Fruit fly (Drosophila melanogaster): Measurements from ENCODE around the gene CG31220.
A peak's percentile ranks its signal among the peaks of the same experiment; 100 is the strongest.

Gene CG31220

dm6 chr3R:19648289-19648916 is at the start of gene CG31220, which contains the start of gene CG6195 (continued):
- peak; percentile 30 for TF ChIP-seq CG8290 (GFP tag; optimal IDR thresholded peaks at IDR 0.05)
- no peak for TF ChIP-seq CG8290 (tag; optimal IDR thresholded peaks at IDR 0.05)
- TF ChIP-seq CG14710 (tag; optimal IDR thresholded peaks at IDR 0.05) = peak; percentile 26
- TF ChIP-seq CG32532 (GFP tag; IDR thresholded peaks at IDR 0.05) = peak; percentile 70; the same call in 1 of the 2 replicates
- TF ChIP-seq CG9437 (GFP tag; optimal IDR thresholded peaks at IDR 0.05) = peak; percentile 10
- TF ChIP-seq pfk (GFP tag; optimal IDR thresholded peaks at IDR 0.05) = no peak
- peak; percentile 64 for TF ChIP-seq vvl (GFP tag; IDR thresholded peaks at IDR 0.05)
- peak; percentile 55; the same call in 2 of the 3 replicates for TF ChIP-seq CG17361 (GFP tag; IDR thresholded peaks at IDR 0.05)
- TF ChIP-seq unc-4 (GFP tag; IDR thresholded peaks at IDR 0.05; ENCODE audit: partially characterized antibody) = 0 out of 2 replicates have a peak, but pooled peaks have one; percentile 41
- TF ChIP-seq CG10431 (GFP tag; optimal IDR thresholded peaks at IDR 0.05) = peak; percentile 17
- 0 out of 3 replicates have a peak, but pooled peaks have one; percentile 44 for TF ChIP-seq CG6791 (GFP tag; IDR thresholded peaks at IDR 0.05; ENCODE audit: partially characterized antibody)
- TF ChIP-seq Hey (tag; optimal IDR thresholded peaks at IDR 0.05) = no peak
- TF ChIP-seq CG10462 (GFP tag; optimal IDR thresholded peaks at IDR 0.05) = peak; percentile 74
- TF ChIP-seq NK7.1 (GFP tag; optimal IDR thresholded peaks at IDR 0.05) = no peak
- no peak for TF ChIP-seq gro (GFP tag; optimal IDR thresholded peaks at IDR 0.05)
- peak; percentile 12 to 65 for TF ChIP-seq Pdp1 (GFP tag; optimal IDR thresholded peaks at IDR 0.05)
- TF ChIP-seq Rfx (GFP tag; IDR thresholded peaks at IDR 0.05) = peak; percentile 45
- no peak for TF ChIP-seq CG14965 (GFP tag; optimal IDR thresholded peaks at IDR 0.05; ENCODE audit: borderline replicate concordance)
- peak; percentile 19 for TF ChIP-seq CG30403 (GFP tag; optimal IDR thresholded peaks at IDR 0.05)
- no peak for TF ChIP-seq CG17912 (GFP tag; optimal IDR thresholded peaks at IDR 0.05)
- no peak for TF ChIP-seq hkb (optimal IDR thresholded peaks at IDR 0.05)
- TF ChIP-seq hkb (GFP tag; IDR thresholded peaks at IDR 0.05) = peak; percentile 24; the same call in 1 of the 2 replicates
- peak; percentile 91 for TF ChIP-seq chinmo (GFP tag; IDR thresholded peaks at IDR 0.05; ENCODE audit: partially characterized antibody)
- peak; percentile 26; the same call in 1 of the 3 replicates for TF ChIP-seq CG14860 (GFP tag; IDR thresholded peaks at IDR 0.05; ENCODE audit: partially characterized antibody)
- TF ChIP-seq hbn (GFP tag; IDR thresholded peaks at IDR 0.05; ENCODE audit: partially characterized antibody) = peak; percentile 33; the same call in 1 of the 2 replicates
- peak; percentile 2 for TF ChIP-seq Dad (GFP tag; optimal IDR thresholded peaks at IDR 0.05)
- TF ChIP-seq Sox102F (GFP tag; optimal IDR thresholded peaks at IDR 0.05) = peak; percentile 37
- TF ChIP-seq Antp (GFP tag; optimal IDR thresholded peaks at IDR 0.05) = peak; percentile 13
- no peak for TF ChIP-seq Doc2 (GFP tag; IDR thresholded peaks at IDR 0.05)
- 0 out of 2 replicates have a peak, but pooled peaks have one; percentile 10 for TF ChIP-seq ato (GFP tag; IDR thresholded peaks at IDR 0.05; ENCODE audit: partially characterized antibody)
- TF ChIP-seq tll (GFP tag; optimal IDR thresholded peaks at IDR 0.05) = no peak
- peak; percentile 8; the same call in 1 of the 3 replicates for TF ChIP-seq otp (GFP tag; IDR thresholded peaks at IDR 0.05)
- TF ChIP-seq bigmax (GFP tag; optimal IDR thresholded peaks at IDR 0.05) = peak; percentile 94
- TF ChIP-seq cad (GFP tag; optimal IDR thresholded peaks at IDR 0.05) = no peak
- peak; percentile 90 for TF ChIP-seq Med (GFP tag)
- 0 out of 3 replicates have a peak, but pooled peaks have one; percentile 21 for TF ChIP-seq CG34224 (GFP tag; IDR thresholded peaks at IDR 0.05; ENCODE audit: partially characterized antibody)
- peak; percentile 29 for TF ChIP-seq CG12391 (tag; optimal IDR thresholded peaks at IDR 0.05)
- peak; percentile 40; the same call in 1 of the 2 replicates for TF ChIP-seq E2f2 (GFP tag; IDR thresholded peaks at IDR 0.05)
- no peak for TF ChIP-seq cg (GFP tag; optimal IDR thresholded peaks at IDR 0.05)
- TF ChIP-seq onecut (GFP tag; IDR thresholded peaks at IDR 0.05) = peak; percentile 29; the same call in 1 of the 2 replicates
- TF ChIP-seq CoRest (tag; optimal IDR thresholded peaks at IDR 0.05) = peak; percentile 51
- no peak for TF ChIP-seq tup (GFP tag; optimal IDR thresholded peaks at IDR 0.05)
- TF ChIP-seq sens (GFP tag) = peak; percentile 86
- no peak for TF ChIP-seq CG11093 (GFP tag; IDR thresholded peaks at IDR 0.05)
- peak; percentile 33 for TF ChIP-seq CG31365 (tag; optimal IDR thresholded peaks at IDR 0.05)
- peak; percentile 22 for TF ChIP-seq HmgD (GFP tag; optimal IDR thresholded peaks at IDR 0.05)
- TF ChIP-seq CG11247 (GFP tag; IDR thresholded peaks at IDR 0.05) = peak; percentile 33; the same call in 1 of the 2 replicates
- TF ChIP-seq tx (GFP tag; optimal IDR thresholded peaks at IDR 0.05) = peak; percentile 11
- 0 out of 2 replicates have a peak, but pooled peaks have one; percentile 35 for TF ChIP-seq CG5953 (GFP tag; IDR thresholded peaks at IDR 0.05)
